Fruit fly (Drosophila melanogaster) whole organism, embryonic: ENCODE data around the gene DNaseII.
A peak's percentile ranks its signal among the peaks of the same experiment; 100 is the strongest.

Experiments used
- Awh ChIP-seq: fragments of 200-800 bp; sonication (Bioruptor generic); IDR thresholded peaks from 2 replicates; pipeline ENCODE4, ENCODE4 v1.3.6; 2022; ENCODE audit warnings: missing biosample characterization, missing genetic modification characterization
- CG10274 ChIP-seq: fragments of 200-800 bp; sonication (Bioruptor generic); optimal IDR thresholded peaks from 3 replicates; lab custom pipeline; 2017; ENCODE audit warnings: missing biosample characterization, mild to moderate bottlenecking, missing genetic modification characterization
- CG12236 ChIP-seq: fragments of 200-800 bp; sonication (Bioruptor generic); optimal IDR thresholded peaks from 2 replicates; lab custom pipeline; 2016; ENCODE audit warnings: missing biosample characterization, missing genetic modification characterization
- CG12659 ChIP-seq: fragments of 200-800 bp; sonication (Bioruptor generic); optimal IDR thresholded peaks from 3 replicates; lab custom pipeline; 2017; ENCODE audit warnings: mild to moderate bottlenecking, missing biosample characterization, missing genetic modification reagents, missing genetic modification characterization
- CG17186 ChIP-seq: fragments of 200-800 bp; sonication (Bioruptor generic); optimal IDR thresholded peaks from 3 replicates; lab custom pipeline; 2017; ENCODE audit warnings: missing biosample characterization, missing genetic modification reagents, missing genetic modification characterization
- CG17568 ChIP-seq: fragments of 200-800 bp; sonication (Bioruptor generic); optimal IDR thresholded peaks from 2 replicates; lab custom pipeline; 2018; ENCODE audit warnings: missing biosample characterization, mild to moderate bottlenecking, missing genetic modification characterization, moderate library complexity
- CG18476 ChIP-seq: fragments of 200-800 bp; sonication (Bioruptor generic); optimal IDR thresholded peaks from 2 replicates; lab custom pipeline; 2016; ENCODE audit warnings: missing biosample characterization, mild to moderate bottlenecking, missing genetic modification characterization
- CG5180 ChIP-seq: fragments of 200-800 bp; sonication (Bioruptor generic); optimal IDR thresholded peaks from 3 replicates; lab custom pipeline; 2017; ENCODE audit warnings: missing biosample characterization, missing genetic modification characterization, mild to moderate bottlenecking, moderate library complexity, missing genetic modification reagents
- CG8290 ChIP-seq, 3 experiments: fragments of 200-800 bp; sonication (Bioruptor generic); optimal IDR thresholded peaks; 2 replicates each; lab custom pipeline; 2016 to 2019; ENCODE audit warnings: missing biosample characterization in 3 of 3, missing genetic modification characterization in 3 of 3, mild to moderate bottlenecking in 2 of 3, moderate library complexity in 1 of 3
- Gug ChIP-seq: fragments of 200-800 bp; sonication (Bioruptor generic); IDR thresholded peaks from 4 replicates; pipeline ENCODE4 v1.3.6; 2022; ENCODE audit warnings: missing biosample characterization, missing genetic modification characterization
- Hr51 ChIP-seq, 2 experiments: fragments of 200-800 bp; sonication (Bioruptor generic); optimal IDR thresholded peaks; 2 replicates in 1 of 2; 3 replicates in 1 of 2; lab custom pipeline; 2016 to 2018; ENCODE audit warnings: missing biosample characterization in 2 of 2, missing genetic modification characterization in 2 of 2, mild to moderate bottlenecking in 1 of 2, moderate library complexity in 1 of 2
- Lhr ChIP-seq: fragments of 200-800 bp; sonication (Bioruptor generic); optimal IDR thresholded peaks from 3 replicates; lab custom pipeline; 2017; ENCODE audit warnings: mild to moderate bottlenecking, missing biosample characterization, missing genetic modification reagents, missing genetic modification characterization
- crp ChIP-seq, 2 experiments: fragments of 200-800 bp; sonication (Bioruptor generic); optimal IDR thresholded peaks; 2 replicates in 1 of 2; 3 replicates in 1 of 2; lab custom pipeline; 2017; ENCODE audit warnings: missing biosample characterization in 2 of 2, missing genetic modification characterization in 2 of 2, mild to moderate bottlenecking in 1 of 2, moderate library complexity in 1 of 2
- eve ChIP-seq, 2 experiments: fragments of >200 bp; optimal IDR thresholded peaks; 2 replicates each; lab custom pipeline; 2017; ENCODE audit warnings: missing biosample characterization in 2 of 2, missing genetic modification characterization in 2 of 2
- gce ChIP-seq: fragments of 200-800 bp; sonication (Bioruptor generic); IDR thresholded peaks from 3 replicates; pipeline ENCODE4 v1.3.6; 2022; ENCODE audit warnings: missing biosample characterization, missing genetic modification characterization
- h ChIP-seq: fragments of >200 bp; optimal IDR thresholded peaks from 2 replicates; lab custom pipeline; 2017
- insv ChIP-seq, 2 experiments: fragments of 200-800 bp; sonication (Bioruptor generic); optimal IDR thresholded peaks; 3 replicates each; lab custom pipeline; 2016 to 2018; ENCODE audit warnings: missing biosample characterization in 2 of 2, missing genetic modification characterization in 2 of 2
- rib ChIP-seq: fragments of 200-800 bp; sonication (Bioruptor generic); IDR thresholded peaks from 2 replicates; pipeline ENCODE4 v1.3.6; 2022; ENCODE audit warnings: missing biosample characterization, missing genetic modification characterization
- sima ChIP-seq: fragments of 200-800 bp; sonication (Bioruptor generic); optimal IDR thresholded peaks from 2 replicates; lab custom pipeline; 2016; ENCODE audit warnings: missing biosample characterization, missing genetic modification characterization
- slp2 ChIP-seq: fragments of 200-800 bp; sonication (Bioruptor generic); optimal IDR thresholded peaks from 2 replicates; lab custom pipeline; 2016; ENCODE audit warnings: missing biosample characterization, missing genetic modification characterization
- sqz ChIP-seq: fragments of 200-800 bp; sonication (Bioruptor generic); optimal IDR thresholded peaks from 3 replicates; lab custom pipeline; 2018; ENCODE audit warnings: missing biosample characterization, mild to moderate bottlenecking, missing genetic modification characterization

Gene DNaseII

DNA sequence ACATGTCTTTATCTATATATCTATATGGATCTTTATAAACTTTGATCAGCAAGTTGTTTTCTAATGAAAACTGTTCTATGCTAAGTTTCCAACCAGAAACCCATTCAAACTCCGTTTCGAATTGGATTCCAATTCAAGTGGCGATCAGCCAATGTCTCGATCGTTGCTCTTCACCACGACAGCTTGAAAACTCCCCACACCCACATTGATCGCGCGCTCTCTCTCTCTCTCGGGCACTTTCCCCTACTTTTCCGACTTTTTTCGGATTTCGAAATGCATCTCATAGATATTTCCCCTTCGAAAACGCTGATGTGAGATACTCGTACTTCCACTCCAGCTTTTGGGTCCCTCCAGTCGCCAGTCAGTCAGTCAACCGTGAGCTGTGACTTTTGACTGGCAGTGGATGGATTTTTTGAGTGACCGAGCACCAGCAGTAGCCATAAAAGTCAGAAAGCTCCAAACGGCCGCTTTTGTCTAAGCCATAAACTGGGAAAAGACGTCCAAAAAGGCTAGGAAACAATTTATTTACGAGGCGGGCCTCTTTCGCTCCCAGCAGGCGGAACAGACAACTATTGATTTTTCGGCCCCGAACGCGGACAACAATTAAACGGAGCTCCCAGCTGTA is 44.1 kb downstream of the DNaseII start (continued):
- TF ChIP-seq sqz (GFP tag; lab: Kevin White, UChicago): peak; percentile 17
- no peak for TF ChIP-seq CG8290 (GFP tag; optimal IDR thresholded peaks at IDR 0.05; lab: Kevin White, UChicago)
- TF ChIP-seq CG8290 (tag; optimal IDR thresholded peaks at IDR 0.05; lab: Kevin White, UChicago): no peak
- TF ChIP-seq h: no peak
- TF ChIP-seq insv (GFP tag; optimal IDR thresholded peaks at IDR 0.05; lab: Kevin White, UChicago): peak; percentile 28 to 86
- TF ChIP-seq slp2: no peak
- TF ChIP-seq CG5180 (GFP tag; lab: Kevin White, UChicago): no peak
- TF ChIP-seq crp (GFP tag; optimal IDR thresholded peaks at IDR 0.05; lab: Kevin White, UChicago): no peak
- TF ChIP-seq sima (GFP tag; lab: Kevin White, UChicago): no peak
- no peak for TF ChIP-seq CG17186
- TF ChIP-seq Awh: no peak
- TF ChIP-seq CG18476 (GFP tag; lab: Kevin White, UChicago): no peak

DNA sequence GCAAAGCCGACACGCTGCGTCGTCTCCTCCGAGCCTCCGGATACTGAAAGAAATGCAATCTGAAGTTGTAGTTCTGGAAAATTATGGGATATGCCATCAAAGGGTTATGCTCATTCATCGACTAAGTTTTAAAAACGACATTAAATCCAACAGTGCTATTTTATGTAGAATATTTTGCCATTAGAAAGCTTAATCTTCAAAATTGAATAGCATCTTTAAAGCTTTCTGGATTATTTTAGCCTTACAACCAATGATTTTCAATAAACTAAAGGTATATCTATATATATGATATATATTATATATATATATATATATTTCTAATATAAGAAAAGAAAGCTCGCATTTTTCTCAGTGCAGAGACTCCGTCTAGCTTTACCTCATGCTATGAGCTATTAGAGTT is 45.2 kb downstream of the DNaseII start:
- no peak for TF ChIP-seq gce (GFP tag; lab: Robert Waterston, UW)
- TF ChIP-seq CG12659 (GFP tag; lab: Kevin White, UChicago): no peak
- TF ChIP-seq CG17568: no peak
- TF ChIP-seq Gug (GFP tag; lab: Robert Waterston, UW): no peak
- no peak for TF ChIP-seq Lhr (GFP tag; lab: Kevin White, UChicago)
- TF ChIP-seq eve (GFP tag; optimal IDR thresholded peaks at IDR 0.05; lab: Kevin White, UChicago): no peak
- TF ChIP-seq rib (GFP tag; lab: Robert Waterston, UW): no peak
- no peak for TF ChIP-seq Hr51 (GFP tag; optimal IDR thresholded peaks at IDR 0.05; lab: Kevin White, UChicago)

DNA sequence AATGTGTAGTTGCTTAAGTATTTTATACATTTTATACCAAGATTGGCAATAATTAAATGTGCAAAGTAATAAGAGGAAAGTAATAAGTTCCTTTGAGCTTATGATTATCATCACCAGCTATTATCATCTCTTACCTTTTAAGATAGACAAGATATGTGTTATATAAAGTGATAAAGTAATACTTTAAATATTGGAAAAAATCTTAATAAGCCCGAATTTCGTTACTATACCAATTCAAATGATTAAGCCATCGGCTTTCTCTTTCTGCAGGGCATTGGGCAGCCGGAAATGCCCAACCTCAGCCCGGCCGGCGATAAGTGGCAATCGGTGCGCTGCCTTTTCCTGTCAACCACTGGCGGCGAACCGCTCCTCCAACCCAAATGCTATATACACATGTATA is 48.8 kb downstream of the DNaseII start:
- TF ChIP-seq CG12236: no peak
- TF ChIP-seq CG10274 (GFP tag; lab: Kevin White, UChicago): peak; percentile 30
